Fruit fly (Drosophila melanogaster) whole organism, embryonic: ENCODE measurements around the gene CG44303.

Experiments
- Atf-2 ChIP-seq: fragments of 200-800 bp; sonication (Bioruptor generic); optimal IDR thresholded peaks from 2 replicates; lab custom pipeline; 2016; ENCODE audit warnings: missing biosample characterization, missing genetic modification characterization
- CG10366 ChIP-seq: fragments of 200-800 bp; sonication (Bioruptor generic); IDR thresholded peaks from 2 replicates; pipeline ENCODE4 v1.3.6; 2022; ENCODE audit warnings: missing biosample characterization, missing genetic modification characterization
- CG10979 ChIP-seq: fragments of 200-800 bp; sonication (Bioruptor generic); optimal IDR thresholded peaks from 2 replicates; lab custom pipeline; 2018; ENCODE audit warnings: missing biosample characterization, mild to moderate bottlenecking, missing genetic modification characterization, moderate library complexity
- CG14014 ChIP-seq: fragments of 200-800 bp; sonication (Bioruptor generic); IDR thresholded peaks from 2 replicates; pipeline ENCODE4 v1.3.6; 2022; ENCODE audit warnings: missing biosample characterization, missing genetic modification characterization
- CG15011 ChIP-seq: fragments of 200-800 bp; sonication (Bioruptor generic); optimal IDR thresholded peaks from 3 replicates; lab custom pipeline; 2018; ENCODE audit warnings: missing biosample characterization, mild to moderate bottlenecking, missing genetic modification characterization
- CG17359 ChIP-seq: fragments of 200-800 bp; sonication (Bioruptor generic); optimal IDR thresholded peaks from 3 replicates; lab custom pipeline; 2018; ENCODE audit warnings: missing biosample characterization, mild to moderate bottlenecking, missing genetic modification characterization, moderate library complexity
- CG17829 ChIP-seq: fragments of 200-800 bp; optimal IDR thresholded peaks from 2 replicates; lab custom pipeline; 2019; ENCODE audit warnings: missing biosample characterization, mild to moderate bottlenecking, missing genetic modification characterization, moderate library complexity
- CG17912 ChIP-seq: fragments of 200-800 bp; sonication (Bioruptor generic); optimal IDR thresholded peaks from 2 replicates; lab custom pipeline; 2018; ENCODE audit warnings: missing biosample characterization, mild to moderate bottlenecking, missing genetic modification characterization
- CG2875 ChIP-seq: fragments of 200-800 bp; sonication (Bioruptor generic); optimal IDR thresholded peaks from 2 replicates; lab custom pipeline; 2017; ENCODE audit warnings: missing biosample characterization, mild to moderate bottlenecking, missing genetic modification characterization, missing genetic modification reagents
- CG4360 ChIP-seq: fragments of 200-800 bp; sonication (Bioruptor generic); IDR thresholded peaks from 2 replicates; pipeline ENCODE4 v1.3.6; 2022; ENCODE audit warnings: missing biosample characterization, missing genetic modification characterization
- CG4730 ChIP-seq: fragments of 200-800 bp; sonication (Bioruptor generic); IDR thresholded peaks from 2 replicates; pipeline ENCODE4 v1.3.6; 2022; ENCODE audit warnings: missing biosample characterization, missing genetic modification characterization
- CG6254 ChIP-seq: fragments of 200-800 bp; sonication (Bioruptor generic); optimal IDR thresholded peaks from 3 replicates; lab custom pipeline; 2017; ENCODE audit warnings: mild to moderate bottlenecking, missing biosample characterization, missing genetic modification reagents, missing genetic modification characterization
- CG7556 ChIP-seq: fragments of 200-800 bp; sonication (Bioruptor generic); optimal IDR thresholded peaks from 2 replicates; lab custom pipeline; 2017; ENCODE audit warnings: missing biosample characterization, mild to moderate bottlenecking, missing genetic modification characterization
- CG8944 ChIP-seq: fragments of 200-800 bp; sonication (Bioruptor generic); optimal IDR thresholded peaks from 3 replicates; lab custom pipeline; 2016; ENCODE audit warnings: missing biosample characterization, missing genetic modification characterization
- CG9727 ChIP-seq: fragments of 200-800 bp; sonication (Bioruptor generic); optimal IDR thresholded peaks from 3 replicates; lab custom pipeline; 2017; ENCODE audit warnings: missing biosample characterization, mild to moderate bottlenecking, missing genetic modification characterization
- CG9797 ChIP-seq: fragments of 200-800 bp; sonication (Bioruptor generic); optimal IDR thresholded peaks from 3 replicates; lab custom pipeline; 2018; ENCODE audit warnings: missing biosample characterization, mild to moderate bottlenecking, missing genetic modification characterization
- D19A ChIP-seq: fragments of 200-800 bp; optimal IDR thresholded peaks from 3 replicates; lab custom pipeline; 2019; ENCODE audit warnings: missing biosample characterization, mild to moderate bottlenecking, missing genetic modification characterization, moderate library complexity
- Fer1 ChIP-seq: fragments of 200-800 bp; sonication (Bioruptor generic); optimal IDR thresholded peaks from 2 replicates; lab custom pipeline; 2017; ENCODE audit warnings: missing biosample characterization, mild to moderate bottlenecking, missing genetic modification characterization
- Lhr ChIP-seq: fragments of 200-800 bp; sonication (Bioruptor generic); optimal IDR thresholded peaks from 3 replicates; lab custom pipeline; 2017; ENCODE audit warnings: mild to moderate bottlenecking, missing biosample characterization, missing genetic modification reagents, missing genetic modification characterization
- Med ChIP-seq: fragments of 200-800 bp; sonication (Bioruptor generic); peaks from one replicate; lab custom pipeline; 2016; ENCODE audit warnings: missing biosample characterization, missing genetic modification characterization, mild to moderate bottlenecking, inconsistent platforms, moderate library complexity
- Meics ChIP-seq: fragments of 200-800 bp; sonication (Bioruptor generic); optimal IDR thresholded peaks from 2 replicates; lab custom pipeline; 2017; ENCODE audit warnings: missing biosample characterization, mild to moderate bottlenecking, missing genetic modification characterization
- Oaz ChIP-seq: fragments of 200-800 bp; sonication (Bioruptor generic); IDR thresholded peaks from 2 replicates; pipeline ENCODE4 v1.3.6; 2022; ENCODE audit warnings: missing biosample characterization, missing genetic modification characterization
- Oli ChIP-seq: fragments of 200-800 bp; sonication (Bioruptor generic); optimal IDR thresholded peaks from 2 replicates; lab custom pipeline; 2018; ENCODE audit warnings: missing biosample characterization, mild to moderate bottlenecking, missing genetic modification characterization, moderate library complexity
- Ptx1 ChIP-seq: fragments of 200-800 bp; sonication (Bioruptor generic); IDR thresholded peaks from 2 replicates; pipeline ENCODE4 v1.3.6; 2022; ENCODE audit warnings: missing biosample characterization, missing genetic modification characterization
- Rx ChIP-seq: fragments of 200-800 bp; sonication (Bioruptor generic); IDR thresholded peaks from 2 replicates; pipeline ENCODE4 v1.3.6; 2022; ENCODE audit warnings: missing biosample characterization, missing genetic modification characterization
- Xbp1 ChIP-seq: fragments of 200-800 bp; sonication (Bioruptor generic); optimal IDR thresholded peaks from 3 replicates; lab custom pipeline; 2016; ENCODE audit warnings: missing biosample characterization, mild to moderate bottlenecking, missing genetic modification characterization
- Xrp1 ChIP-seq: fragments of 200-800 bp; sonication (Bioruptor generic); IDR thresholded peaks from 2 replicates; pipeline ENCODE4 v1.3.6; 2022; ENCODE audit warnings: missing biosample characterization, missing genetic modification characterization
- bigmax ChIP-seq: fragments of 200-800 bp; sonication (Bioruptor generic); optimal IDR thresholded peaks from 2 replicates; lab custom pipeline; 2018; ENCODE audit warnings: missing biosample characterization, mild to moderate bottlenecking, missing genetic modification characterization
- chif ChIP-seq, 2 experiments: fragments of 200-800 bp; sonication (Bioruptor generic); optimal IDR thresholded peaks; 3 replicates each; lab custom pipeline; 2016; ENCODE audit warnings: missing biosample characterization in 2 of 2, missing genetic modification characterization in 2 of 2
- crc ChIP-seq: fragments of 200-800 bp; sonication (Bioruptor generic); optimal IDR thresholded peaks from 2 replicates; lab custom pipeline; 2016; ENCODE audit warnings: missing biosample characterization, missing genetic modification characterization
- dimm ChIP-seq: fragments of 200-800 bp; sonication (Bioruptor generic); IDR thresholded peaks from 2 replicates; pipeline ENCODE4 v1.3.6; 2022; ENCODE audit warnings: missing biosample characterization, missing genetic modification characterization
- dmrt99B ChIP-seq: fragments of 200-800 bp; sonication (Bioruptor generic); optimal IDR thresholded peaks from 2 replicates; lab custom pipeline; 2018; ENCODE audit warnings: missing biosample characterization, mild to moderate bottlenecking, missing genetic modification characterization, moderate library complexity
- emc ChIP-seq: fragments of 200-800 bp; sonication (Bioruptor generic); optimal IDR thresholded peaks from 2 replicates; lab custom pipeline; 2016; ENCODE audit warnings: missing biosample characterization, missing genetic modification characterization
- en ChIP-seq: fragments of 200-800 bp; sonication (Bioruptor generic); optimal IDR thresholded peaks from 2 replicates; lab custom pipeline; 2016; ENCODE audit warnings: missing biosample characterization, missing genetic modification characterization
- gfzf ChIP-seq: fragments of 200-800 bp; sonication (Bioruptor generic); optimal IDR thresholded peaks from 2 replicates; lab custom pipeline; 2016; ENCODE audit warnings: missing biosample characterization, mild to moderate bottlenecking, missing genetic modification characterization, moderate library complexity
- h ChIP-seq: fragments of >200 bp; optimal IDR thresholded peaks from 2 replicates; lab custom pipeline; 2017
- lmd ChIP-seq: fragments of 200-800 bp; sonication (Bioruptor generic); IDR thresholded peaks from 2 replicates; pipeline ENCODE4 v1.3.6; 2022; ENCODE audit warnings: missing biosample characterization, missing genetic modification characterization
- mld ChIP-seq: fragments of 200-800 bp; sonication (Bioruptor generic); IDR thresholded peaks from 3 replicates; pipeline ENCODE4 v1.3.6; 2022; ENCODE audit warnings: missing biosample characterization, missing genetic modification characterization; ENCODE audit not compliant: partially characterized antibody
- pan ChIP-seq, 4 experiments: fragments of >200 bp in 3 of 4; fragments of 200-800 bp in 1 of 4; sonication (Bioruptor generic) in 1 of 4; optimal IDR thresholded peaks in 3 of 4; IDR thresholded peaks in 1 of 4; 2 replicates each; pipeline versions ENCODE4 v1.3.6 to Lab custom; 2017 to 2022; ENCODE audit warnings: missing biosample characterization in 2 of 4, missing genetic modification characterization in 2 of 4, mixed read lengths in 1 of 4
- phol ChIP-seq: fragments of 200-800 bp; sonication (Bioruptor generic); optimal IDR thresholded peaks from 3 replicates; lab custom pipeline; 2018; ENCODE audit warnings: missing biosample characterization, mild to moderate bottlenecking, missing genetic modification characterization, moderate library complexity
- pnt ChIP-seq: fragments of 200-800 bp; sonication (Bioruptor generic); optimal IDR thresholded peaks from 3 replicates; lab custom pipeline; 2016; ENCODE audit warnings: missing biosample characterization, missing genetic modification characterization
- prd ChIP-seq, 3 experiments: fragments of >200 bp in 2 of 3; fragments of 200-800 bp in 1 of 3; sonication (Bioruptor generic) in 1 of 3; optimal IDR thresholded peaks in 2 of 3; IDR thresholded peaks in 1 of 3; 2 replicates in 2 of 3; 3 replicates in 1 of 3; pipeline versions ENCODE4 v1.3.6 to Lab custom; 2017 to 2022; ENCODE audit warnings: missing biosample characterization in 1 of 3, missing genetic modification characterization in 1 of 3
- pzg ChIP-seq: fragments of 200-800 bp; sonication (Bioruptor generic); optimal IDR thresholded peaks from 3 replicates; lab custom pipeline; 2018; ENCODE audit warnings: missing biosample characterization, mild to moderate bottlenecking, missing genetic modification characterization, moderate library complexity
- sc ChIP-seq, 3 experiments: fragments of >200 bp in 2 of 3; fragments of 200-800 bp in 1 of 3; sonication (Bioruptor generic) in 1 of 3; optimal IDR thresholded peaks; 2 replicates in 2 of 3; 3 replicates in 1 of 3; lab custom pipeline; 2017; ENCODE audit warnings: mild to moderate bottlenecking in 1 of 3, missing biosample characterization in 1 of 3, missing genetic modification characterization in 1 of 3, missing genetic modification reagents in 1 of 3
- slou ChIP-seq: fragments of 200-800 bp; sonication (Bioruptor generic); optimal IDR thresholded peaks from 3 replicates; lab custom pipeline; 2016; ENCODE audit warnings: missing biosample characterization, missing genetic modification characterization
- sr ChIP-seq: fragments of 200-800 bp; sonication (Bioruptor generic); IDR thresholded peaks from 3 replicates; pipeline ENCODE4 v1.3.6; 2022; ENCODE audit warnings: missing biosample characterization, missing genetic modification characterization
- trem ChIP-seq: fragments of 200-800 bp; optimal IDR thresholded peaks from 3 replicates; lab custom pipeline; 2019; ENCODE audit warnings: missing biosample characterization, mild to moderate bottlenecking, missing genetic modification characterization, moderate library complexity
- vfl ChIP-seq: fragments of 200-800 bp; sonication (Bioruptor generic); optimal IDR thresholded peaks from 2 replicates; lab custom pipeline; 2016; ENCODE audit warnings: missing biosample characterization, missing genetic modification characterization
- zen2 ChIP-seq: fragments of 200-800 bp; sonication (Bioruptor generic); IDR thresholded peaks from 3 replicates; pipeline ENCODE4 v1.3.6; 2022; ENCODE audit warnings: missing biosample characterization, missing genetic modification characterization; ENCODE audit not compliant: partially characterized antibody

The CG44303 gene

dm6 chrX:6702028-6702433 is 14.8 kb upstream of the CG44303 start (continued):
- TF ChIP-seq trem, result peak; percentile 64
- TF ChIP-seq pnt (GFP tag; lab: Kevin White, UChicago), result peak; percentile 23
- TF ChIP-seq Atf-2 (GFP tag; lab: Kevin White, UChicago), result peak; percentile 55
- TF ChIP-seq h (lab: Kevin White, UChicago), result no peak
- TF ChIP-seq dmrt99B (tag; lab: Kevin White, UChicago), result peak; percentile 89
- TF ChIP-seq bigmax, result no peak
- TF ChIP-seq pzg, result no peak
- no peak for TF ChIP-seq gfzf (GFP tag; lab: Kevin White, UChicago)
- peak; percentile 47 to 76 for TF ChIP-seq chif (GFP tag; optimal IDR thresholded peaks at IDR 0.05; lab: Kevin White, UChicago)
- TF ChIP-seq CG2875, result peak; percentile 59
- TF ChIP-seq pan (optimal IDR thresholded peaks at IDR 0.05; lab: Kevin White, UChicago), result no peak
- peak in 1 of 2 experiments; percentile 73 for TF ChIP-seq pan (GFP tag; optimal IDR thresholded peaks at IDR 0.05 in 1 of 2, IDR thresholded peaks at IDR 0.05 in 1 of 2)
- TF ChIP-seq sc (optimal IDR thresholded peaks at IDR 0.05; lab: Kevin White, UChicago), result no peak
- peak; percentile 66 for TF ChIP-seq sc (GFP tag; optimal IDR thresholded peaks at IDR 0.05; lab: Kevin White, UChicago)
- TF ChIP-seq vfl (GFP tag; lab: Kevin White, UChicago), result no peak
- TF ChIP-seq CG17359 (tag; lab: Kevin White, UChicago), result peak; percentile 81
- TF ChIP-seq Med (GFP tag; lab: Kevin White, UChicago), result peak; percentile 85
- TF ChIP-seq D19A (tag; lab: Kevin White, UChicago), result peak; percentile 65
- TF ChIP-seq mld (GFP tag; lab: Robert Waterston, UW), result no peak
- peak; percentile 63 for TF ChIP-seq lmd
- TF ChIP-seq CG4360 (GFP tag; lab: Robert Waterston, UW), result peak; percentile 30; the same call in 1 of the 2 replicates
- TF ChIP-seq CG6254 (GFP tag; lab: Kevin White, UChicago), result peak; percentile 46
- TF ChIP-seq CG10979 (tag; lab: Kevin White, UChicago), result peak; percentile 77
- TF ChIP-seq phol, result peak; percentile 83
- TF ChIP-seq dimm (GFP tag; lab: Robert Waterston, UW), result peak; percentile 48; the same call in 1 of the 2 replicates
- no peak for TF ChIP-seq Oaz (GFP tag; lab: Robert Waterston, UW)
- TF ChIP-seq CG9727 (GFP tag; lab: Kevin White, UChicago), result peak; percentile 52
- no peak for TF ChIP-seq CG9797 (GFP tag; lab: Kevin White, UChicago)
- TF ChIP-seq Meics (GFP tag; lab: Kevin White, UChicago), result peak; percentile 49
- peak; percentile 69 for TF ChIP-seq CG17829 (tag; lab: Kevin White, UChicago)
- TF ChIP-seq Xrp1 (GFP tag; lab: Robert Waterston, UW), result peak; percentile 82
- peak; percentile 81 for TF ChIP-seq Ptx1 (GFP tag; lab: Robert Waterston, UW)
- TF ChIP-seq CG17912 (GFP tag; lab: Kevin White, UChicago), result peak; percentile 2
- TF ChIP-seq Fer1 (GFP tag; lab: Kevin White, UChicago), result peak; percentile 14
- TF ChIP-seq emc (GFP tag; lab: Kevin White, UChicago), result no peak
- TF ChIP-seq Xbp1 (GFP tag; lab: Kevin White, UChicago), result peak; percentile 67
- TF ChIP-seq Lhr (GFP tag; lab: Kevin White, UChicago), result peak; percentile 23
- TF ChIP-seq sr (GFP tag; lab: Robert Waterston, UW), result no peak
- TF ChIP-seq CG7556 (GFP tag; lab: Kevin White, UChicago), result peak; percentile 59
- peak; percentile 81 for TF ChIP-seq Oli (tag; lab: Kevin White, UChicago)
- TF ChIP-seq prd (optimal IDR thresholded peaks at IDR 0.05; lab: Kevin White, UChicago), result no peak
- peak; percentile 71; the same call in 2 of the 3 replicates for TF ChIP-seq prd (GFP tag; IDR thresholded peaks at IDR 0.05; lab: Robert Waterston, UW)
- peak; percentile 58; the same call in 1 of the 2 replicates for TF ChIP-seq Rx (GFP tag; lab: Robert Waterston, UW)
- peak; percentile 36 for TF ChIP-seq CG15011 (GFP tag; lab: Kevin White, UChicago)
- peak; percentile 65 for TF ChIP-seq CG10366
- TF ChIP-seq CG8944 (GFP tag; lab: Kevin White, UChicago), result peak; percentile 58
- no peak for TF ChIP-seq crc (GFP tag; lab: Kevin White, UChicago)
- TF ChIP-seq zen2 (GFP tag; lab: Robert Waterston, UW), result no peak
- TF ChIP-seq CG14014 (GFP tag; lab: Robert Waterston, UW), result peak; percentile 31; the same call in 1 of the 2 replicates
- peak; percentile 19; the same call in 1 of the 2 replicates for TF ChIP-seq CG4730 (GFP tag; lab: Robert Waterston, UW)
- no peak for TF ChIP-seq slou (GFP tag; lab: Kevin White, UChicago)
- TF ChIP-seq en (GFP tag; lab: Kevin White, UChicago), result peak; percentile 1
